Worm (Caenorhabditis elegans) whole organism, young adult: ENCODE results near the gene F07G6.10.
"Not testable (repeated sequence)": the region's sequence is repeated elsewhere in the genome, so short reads cannot be mapped to it uniquely, and the experiment has no call there.

ENCODE experiments used
- B0019.2 ChIP-seq: fragments of 200-800 bp; sonication (Bioruptor generic); conservative IDR thresholded peaks from 2 replicates; pipeline ENCODE4 v1.3.6; 2022; ENCODE audit warnings: missing genetic modification reagents, missing genetic modification characterization, missing compliant biosample characterization
- B0336.3 ChIP-seq: fragments of 200-800 bp; sonication (Bioruptor generic); IDR thresholded peaks from 2 replicates; pipeline ENCODE4 v1.3.6; 2022; ENCODE audit warnings: missing genetic modification characterization, missing compliant biosample characterization
- D2030.7 ChIP-seq: fragments of 200-800 bp; sonication (Bioruptor generic); IDR thresholded peaks from 2 replicates; pipeline ENCODE4 v1.3.6; 2022; ENCODE audit warnings: missing genetic modification reagents, missing genetic modification characterization, missing compliant biosample characterization
- F22D6.2 ChIP-seq: sonication (generic microtip); optimal IDR thresholded peaks from 2 replicates; lab custom pipeline; 2016; ENCODE audit warnings: mild to moderate bottlenecking, missing genetic modification characterization, missing compliant biosample characterization
- F37B4.10 ChIP-seq: fragments of 200-800 bp; sonication (Bioruptor generic); IDR thresholded peaks from 2 replicates; pipeline ENCODE4 v1.3.6; 2022; ENCODE audit warnings: missing genetic modification characterization, missing compliant biosample characterization
- F52B5.7 ChIP-seq: sonication (generic microtip); optimal IDR thresholded peaks from 2 replicates; lab custom pipeline; 2016; ENCODE audit warnings: mild to moderate bottlenecking, missing genetic modification characterization, missing compliant biosample characterization
- F57A8.1 ChIP-seq: fragments of 200-800 bp; sonication (Bioruptor generic); optimal IDR thresholded peaks from 2 replicates; lab custom pipeline; 2018; ENCODE audit warnings: mild to moderate bottlenecking, missing genetic modification characterization, moderate library complexity, missing compliant biosample characterization
- K11D2.4 ChIP-seq: fragments of 200-800 bp; sonication (Bioruptor generic); IDR thresholded peaks from 2 replicates; pipeline ENCODE4 v1.3.6; 2022; ENCODE audit warnings: missing genetic modification reagents, missing genetic modification characterization, missing compliant biosample characterization
- K12H6.12 ChIP-seq: fragments of 200-800 bp; sonication (Bioruptor generic); optimal IDR thresholded peaks from 2 replicates; lab custom pipeline; 2018; ENCODE audit warnings: mild to moderate bottlenecking, missing genetic modification characterization, missing compliant biosample characterization
- T07F8.4 ChIP-seq: sonication (generic microtip); optimal IDR thresholded peaks from 2 replicates; lab custom pipeline; 2016; ENCODE audit warnings: mild to moderate bottlenecking, missing genetic modification characterization, moderate library complexity, missing compliant biosample characterization
- T26A5.8 ChIP-seq: sonication (generic microtip); optimal IDR thresholded peaks from 2 replicates; lab custom pipeline; 2016; ENCODE audit warnings: missing genetic modification characterization, missing compliant biosample characterization
- Y56A3A.18 ChIP-seq: fragments of 200-800 bp; sonication (Bioruptor generic); IDR thresholded peaks from 2 replicates; pipeline ENCODE4 v1.3.6; 2022; ENCODE audit warnings: missing genetic modification reagents, missing genetic modification characterization, missing compliant biosample characterization
- Y95B8A.8 ChIP-seq: fragments of 200-800 bp; sonication (Bioruptor generic); IDR thresholded peaks from 2 replicates; pipeline ENCODE4 v1.3.6; 2022; ENCODE audit warnings: missing genetic modification reagents, missing genetic modification characterization, missing compliant biosample characterization
- aptf-3 ChIP-seq: fragments of 200-800 bp; sonication (Bioruptor generic); IDR thresholded peaks from 2 replicates; pipeline ENCODE4 v1.3.6; 2022; ENCODE audit warnings: missing genetic modification characterization, missing compliant biosample characterization
- attf-6 ChIP-seq: fragments of 200-800 bp; sonication (Bioruptor generic); IDR thresholded peaks from 2 replicates; pipeline ENCODE4 v1.3.6; 2022; ENCODE audit warnings: missing genetic modification reagents, missing genetic modification characterization, missing compliant biosample characterization
- ccch-3 ChIP-seq: fragments of 200-800 bp; sonication (Bioruptor generic); optimal IDR thresholded peaks from 2 replicates; lab custom pipeline; 2018; ENCODE audit warnings: mild to moderate bottlenecking, missing genetic modification characterization, missing compliant biosample characterization
- ceh-100 ChIP-seq: fragments of 200-800 bp; sonication (Bioruptor generic); IDR thresholded peaks from 2 replicates; pipeline ENCODE4 v1.3.6; 2022; ENCODE audit warnings: missing genetic modification reagents, missing genetic modification characterization, missing compliant biosample characterization
- ceh-79 ChIP-seq: sonication (generic microtip); optimal IDR thresholded peaks from 2 replicates; lab custom pipeline; 2017; ENCODE audit warnings: mild to moderate bottlenecking, missing genetic modification characterization, missing compliant biosample characterization
- ceh-91 ChIP-seq: fragments of 200-800 bp; sonication (Bioruptor generic); IDR thresholded peaks from 2 replicates; pipeline ENCODE4 v1.3.6; 2022; ENCODE audit warnings: missing genetic modification reagents, missing genetic modification characterization, missing compliant biosample characterization
- dpff-1 ChIP-seq: sonication (generic microtip); optimal IDR thresholded peaks from 2 replicates; lab custom pipeline; 2017; ENCODE audit warnings: mild to moderate bottlenecking, missing genetic modification characterization, missing compliant biosample characterization
- efl-1 ChIP-seq: fragments of 150-350 bp; optimal IDR thresholded peaks from 2 replicates; lab custom pipeline; 2014; ENCODE audit warnings: missing biosample characterization, missing genetic modification reagents, missing genetic modification characterization
- egrh-3 ChIP-seq: fragments of 200-800 bp; sonication (Bioruptor generic); IDR thresholded peaks from 2 replicates; pipeline ENCODE4 v1.3.6; 2022; ENCODE audit warnings: missing genetic modification reagents, missing genetic modification characterization, missing compliant biosample characterization
- fkh-3 ChIP-seq: sonication (generic microtip); optimal IDR thresholded peaks from 2 replicates; lab custom pipeline; 2016; ENCODE audit warnings: mild to moderate bottlenecking, missing genetic modification characterization, missing compliant biosample characterization
- him-1 ChIP-seq: sonication (generic microtip); optimal IDR thresholded peaks from 2 replicates; lab custom pipeline; 2016; ENCODE audit warnings: missing genotype, missing genetic modification reagents, missing genetic modification characterization, missing compliant biosample characterization
- let-607 ChIP-seq, 2 experiments: fragments of 200-800 bp in 1 of 2; sonication (Bioruptor generic) in 1 of 2; sonication (generic microtip) in 1 of 2; optimal IDR thresholded peaks; 2 replicates each; lab custom pipeline; 2016 to 2018; ENCODE audit warnings: mild to moderate bottlenecking in 2 of 2, missing compliant biosample characterization in 2 of 2, missing genetic modification characterization in 2 of 2, moderate library complexity in 2 of 2, missing genotype in 1 of 2
- lin-26 ChIP-seq: fragments of 200-800 bp; sonication (Bioruptor generic); IDR thresholded peaks from 2 replicates; pipeline ENCODE4 v1.3.6; 2022; ENCODE audit warnings: missing genetic modification reagents, missing genetic modification characterization, missing compliant biosample characterization
- lin-35 ChIP-seq, 3 experiments: fragments of 150-350 bp in 2 of 3; sonication (generic microtip) in 1 of 3; optimal IDR thresholded peaks; 2 replicates each; lab custom pipeline; 2014 to 2018; ENCODE audit warnings: missing biosample characterization in 3 of 3, missing genetic modification characterization in 3 of 3, missing genetic modification reagents in 3 of 3
- madf-8 ChIP-seq: fragments of 200-800 bp; sonication (Bioruptor generic); conservative IDR thresholded peaks from 2 replicates; pipeline ENCODE4 v1.3.6; 2022; ENCODE audit warnings: missing genetic modification reagents, missing genetic modification characterization, missing compliant biosample characterization
- mel-28 ChIP-seq: sonication (generic microtip); optimal IDR thresholded peaks from 2 replicates; lab custom pipeline; 2016; ENCODE audit warnings: borderline replicate concordance, mild to moderate bottlenecking, missing genetic modification characterization, missing compliant biosample characterization
- nfya-1 ChIP-seq: sonication (generic microtip); optimal IDR thresholded peaks from 2 replicates; lab custom pipeline; 2017; ENCODE audit warnings: antibody characterized with exemption, missing compliant biosample characterization, missing genetic modification characterization, borderline replicate concordance; ENCODE audit not compliant: insufficient read depth
- nfya-2 ChIP-seq: fragments of 200-800 bp; sonication (Bioruptor generic); IDR thresholded peaks from 2 replicates; pipeline ENCODE4 v1.3.6; 2022; ENCODE audit warnings: missing genetic modification reagents, missing genetic modification characterization, missing compliant biosample characterization
- pbrm-1 ChIP-seq: fragments of 200-800 bp; sonication (Bioruptor generic); IDR thresholded peaks from 2 replicates; pipeline ENCODE4 v1.3.6; 2022; ENCODE audit warnings: missing genetic modification reagents, missing genetic modification characterization, missing compliant biosample characterization
- pha-4 ChIP-seq: fragments of 150-350 bp; sonication (generic microtip); optimal IDR thresholded peaks from 2 replicates; lab custom pipeline; 2014; ENCODE audit warnings: missing biosample characterization, missing genetic modification reagents, missing genetic modification characterization
- rpc-1 ChIP-seq, 2 experiments: fragments of 150-350 bp in 1 of 2; sonication (generic microtip) in 1 of 2; optimal IDR thresholded peaks; 2 replicates each; lab custom pipeline; 2014 to 2018; ENCODE audit warnings: missing biosample characterization in 1 of 2, missing genetic modification characterization in 1 of 2, missing genetic modification reagents in 1 of 2, missing genotype in 1 of 2
- sdz-38 ChIP-seq: sonication (generic microtip); optimal IDR thresholded peaks from 2 replicates; lab custom pipeline; 2016; ENCODE audit warnings: missing genotype, missing genetic modification characterization, missing compliant biosample characterization
- sea-2 ChIP-seq: fragments of 200-800 bp; sonication (Bioruptor generic); IDR thresholded peaks from 2 replicates; pipeline ENCODE4 v1.3.6; 2022; ENCODE audit warnings: missing genetic modification characterization, missing compliant biosample characterization
- sptf-2 ChIP-seq: fragments of 200-800 bp; sonication (Bioruptor generic); optimal IDR thresholded peaks from 2 replicates; lab custom pipeline; 2018; ENCODE audit warnings: mild to moderate bottlenecking, missing genetic modification characterization, missing compliant biosample characterization
- tbp1 ChIP-seq: fragments of 200-800 bp; sonication (Bioruptor generic); optimal IDR thresholded peaks from 2 replicates; lab custom pipeline; 2018; ENCODE audit warnings: mild to moderate bottlenecking, missing genetic modification characterization, missing compliant biosample characterization
- zfh-2 ChIP-seq: fragments of 200-800 bp; sonication (Bioruptor generic); conservative IDR thresholded peaks from 2 replicates; pipeline ENCODE4 v1.3.6; 2022; ENCODE audit warnings: missing genetic modification reagents, missing genetic modification characterization, missing compliant biosample characterization
- zim-3 ChIP-seq: sonication (generic microtip); optimal IDR thresholded peaks from 2 replicates; lab custom pipeline; 2017; ENCODE audit warnings: mild to moderate bottlenecking, missing genetic modification characterization, moderate library complexity, missing compliant biosample characterization
- ztf-6 ChIP-seq: fragments of 200-800 bp; sonication (Bioruptor generic); IDR thresholded peaks from 2 replicates; pipeline ENCODE4 v1.3.6; 2022; ENCODE audit warnings: missing genetic modification reagents, missing genetic modification characterization, missing compliant biosample characterization

Gene F07G6.10

DNA sequence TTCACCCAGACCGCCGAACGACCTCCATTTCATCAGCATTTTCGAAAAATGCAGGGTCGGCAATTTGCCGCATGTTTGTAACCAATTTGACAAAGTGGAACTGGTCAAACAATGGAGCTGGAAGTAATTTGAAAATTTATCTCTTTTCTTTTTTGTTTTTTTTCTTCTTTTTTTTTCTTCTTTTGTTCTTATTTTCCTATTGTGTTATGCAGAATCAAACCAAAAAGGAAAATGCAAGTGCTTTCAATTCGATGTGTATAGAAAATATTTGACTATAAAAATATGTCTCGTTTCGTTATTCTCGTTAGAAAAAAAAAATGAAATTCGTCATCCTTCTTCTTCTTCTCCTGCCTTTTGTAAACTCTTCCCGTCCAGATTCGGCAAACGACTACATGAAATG, at the start of gene F07G6.10:
TSS of gene F07G6.10 (plus strand) at position 301 of the 400 bp plus-strand sequence.
- TF ChIP-seq Y95B8A.8 (GFP tag; lab: Robert Waterston, UW) (no peak), him-1 (tag; lab: Kevin White, UChicago) (no peak), sptf-2 (no peak), Y56A3A.18 (GFP tag; lab: Robert Waterston, UW) (no peak), ztf-6 (no peak), B0336.3 (no peak), F37B4.10 (GFP tag; lab: Robert Waterston, UW) (no peak), lin-35 (GFP tag; optimal IDR thresholded peaks at IDR 0.05; lab: Kevin White, UChicago) (no peak), dpff-1 (tag; lab: Kevin White, UChicago) (no peak), ceh-79 (no peak), madf-8 (GFP tag; lab: Robert Waterston, UW) (no peak), nfya-1 (tag; lab: Kevin White, UChicago) (no peak), egrh-3 (GFP tag; lab: Robert Waterston, UW) (no peak), attf-6 (GFP tag; lab: Robert Waterston, UW) (no peak), sea-2 (no peak), ceh-100 (GFP tag; lab: Robert Waterston, UW) (no peak), pha-4 (tag; lab: Kevin White, UChicago) (no peak)

DNA sequence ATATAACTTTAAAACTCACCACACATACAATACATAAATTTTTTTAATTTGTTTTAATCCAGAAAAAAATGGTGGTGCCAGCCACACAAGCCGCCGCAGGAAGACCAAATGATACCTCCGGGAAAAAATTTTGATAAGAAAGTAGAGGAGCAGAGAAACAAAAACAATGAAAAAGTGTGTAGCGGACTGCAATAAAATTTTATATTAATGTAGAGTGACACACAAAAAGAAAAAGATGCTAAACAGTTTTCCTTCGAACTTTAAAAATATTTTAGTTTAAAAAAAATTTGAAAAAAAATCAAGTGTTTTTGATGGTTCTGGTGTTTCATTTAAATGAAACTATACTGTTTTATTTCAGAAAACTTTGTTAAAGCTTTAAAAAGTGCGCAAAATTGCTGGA, 47.7 kb upstream of the F07G6.10 start, which contains the start of gene C36C9.12:
TSS of gene C36C9.12 (minus strand) at position 101 of the 400 bp plus-strand sequence.
- TF ChIP-seq sdz-38 (tag; lab: Kevin White, UChicago); aptf-3 (GFP tag; lab: Robert Waterston, UW); nfya-2 (GFP tag; lab: Robert Waterston, UW): not testable (repeated sequence)
- TF ChIP-seq, all 124 proteins: peak for 0; not testable (repeated sequence) for 124

DNA sequence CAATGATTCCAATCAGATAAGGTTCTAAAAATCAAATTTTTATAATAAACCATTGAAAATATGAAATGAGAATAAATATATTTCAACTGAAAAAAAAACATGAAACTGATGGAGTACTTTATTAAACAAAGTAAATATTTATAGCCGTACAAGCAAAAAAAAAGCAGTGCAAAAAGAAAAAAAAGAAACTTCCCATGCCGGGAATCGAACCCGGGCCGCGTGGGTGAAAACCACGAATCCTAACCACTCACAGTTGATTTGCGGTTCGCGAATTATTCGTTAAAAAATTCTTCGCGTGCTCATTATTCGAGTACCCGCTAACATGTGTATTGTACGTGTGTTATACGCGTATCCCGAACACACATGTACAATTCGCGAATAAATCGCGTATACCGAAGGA, 46.8 kb upstream of the F07G6.10 start, which contains the start of gene C36C9.6:
TSS of gene C36C9.6 (minus strand) at position 101 of the 400 bp plus-strand sequence.
- not testable (repeated sequence) for TF ChIP-seq lin-26 (GFP tag; lab: Robert Waterston, UW); T07F8.4; madf-8 (GFP tag; lab: Robert Waterston, UW)
- TF ChIP-seq, all 124 proteins: peak for 0; not testable (repeated sequence) for 124

DNA sequence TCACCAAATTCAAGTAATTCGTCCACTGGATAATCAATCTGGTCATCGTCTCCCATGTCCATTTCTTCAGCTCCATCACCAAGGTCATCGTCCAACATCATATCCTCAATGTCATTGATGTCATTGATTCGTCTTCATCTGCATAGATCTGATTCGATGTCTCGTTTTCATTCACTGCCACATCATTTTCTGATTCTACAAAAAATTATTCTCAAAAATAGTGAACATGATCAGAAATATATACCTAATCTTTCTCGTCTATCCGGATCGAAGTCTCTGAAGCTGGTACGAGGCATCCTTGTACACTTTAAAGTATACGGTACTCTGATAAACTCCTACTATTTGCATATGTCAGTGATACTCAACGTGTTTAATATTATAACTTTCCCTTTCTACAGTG, 40.8 kb upstream of the F07G6.10 start, which contains the start of gene C36C9.4:
TSS of gene C36C9.4 (minus strand) at position 101 of the 400 bp plus-strand sequence.
- TF ChIP-seq dpff-1, zim-3, mel-28 (tag; lab: Kevin White, UChicago): not testable (repeated sequence)
- TF ChIP-seq, all 124 proteins: peak for 0; not testable (repeated sequence) for 124

DNA sequence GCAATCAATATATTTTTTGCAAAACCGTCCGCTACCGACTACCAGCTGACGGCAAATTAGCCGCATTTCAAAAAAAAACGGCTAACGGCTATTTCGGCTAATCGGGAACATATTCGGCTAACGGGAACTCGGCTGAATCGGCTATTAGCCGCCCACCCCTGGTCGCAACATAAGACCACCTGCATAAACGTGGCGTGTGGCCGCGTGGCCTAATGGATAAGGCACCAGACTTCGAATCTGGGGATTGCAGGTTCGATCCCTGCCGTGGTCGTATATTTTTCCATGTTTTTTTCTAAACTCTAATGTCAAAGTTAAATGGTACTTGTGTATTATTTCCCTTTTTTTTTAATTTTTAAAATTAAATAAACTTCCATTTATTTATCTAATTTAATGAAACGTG, 39.2 kb upstream of the F07G6.10 start:
- TF ChIP-seq rpc-1 (optimal IDR thresholded peaks at IDR 0.05; lab: Kevin White, UChicago), result peak; percentile 19
- TF ChIP-seq rpc-1 (tag; optimal IDR thresholded peaks at IDR 0.05; lab: Kevin White, UChicago), result peak; percentile 73
- TF ChIP-seq zfh-2 (GFP tag; lab: Robert Waterston, UW), result peak; percentile 33; the same call in 1 of the 2 replicates
- 0 out of 2 replicates have a peak, but pooled peaks have one; percentile 28 for TF ChIP-seq ceh-91 (GFP tag; lab: Robert Waterston, UW)
- TF ChIP-seq dpff-1 (tag; lab: Kevin White, UChicago), result no peak
- TF ChIP-seq him-1 (tag; lab: Kevin White, UChicago), result peak; percentile 64
- TF ChIP-seq ccch-3 (GFP tag; lab: Kevin White, UChicago), result no peak
- TF ChIP-seq fkh-3 (tag; lab: Kevin White, UChicago), result no peak
- no peak for TF ChIP-seq pbrm-1 (GFP tag; lab: Robert Waterston, UW)
- TF ChIP-seq D2030.7 (GFP tag; lab: Robert Waterston, UW), result peak; percentile 36; the same call in 1 of the 2 replicates
- peak; percentile 80 for TF ChIP-seq tbp1 (GFP tag; lab: Kevin White, UChicago)
- TF ChIP-seq F22D6.2 (tag; lab: Kevin White, UChicago), result no peak
- no peak for TF ChIP-seq T26A5.8 (tag; lab: Kevin White, UChicago)
- no peak for TF ChIP-seq K11D2.4
- no peak for TF ChIP-seq K12H6.12 (tag; lab: Kevin White, UChicago)
- TF ChIP-seq efl-1, result no peak
- no peak for TF ChIP-seq B0019.2 (GFP tag; lab: Robert Waterston, UW)
- no peak for TF ChIP-seq nfya-2 (GFP tag; lab: Robert Waterston, UW)
- no peak for TF ChIP-seq F52B5.7 (tag; lab: Kevin White, UChicago)
- TF ChIP-seq let-607 (tag; optimal IDR thresholded peaks at IDR 0.05; lab: Kevin White, UChicago), result no peak
- no peak for TF ChIP-seq F57A8.1 (GFP tag; lab: Kevin White, UChicago)
